Worm (Caenorhabditis elegans) whole organism, L4 larva: ENCODE data around the gene T02H6.4.

Source experiments
- ceh-62 ChIP-seq: sonication (generic microtip); optimal IDR thresholded peaks from 2 replicates; lab custom pipeline; 2017; ENCODE audit warnings: missing biosample characterization, missing genetic modification characterization
- dmd-9 ChIP-seq: fragments of 200-800 bp; sonication (Bioruptor generic); IDR thresholded peaks from 2 replicates; pipeline ENCODE4 v1.3.6; 2022; ENCODE audit warnings: missing genetic modification reagents, missing genetic modification characterization, missing compliant biosample characterization
- egl-27 ChIP-seq: sonication (generic microtip); optimal IDR thresholded peaks from 3 replicates; lab custom pipeline; 2017; ENCODE audit warnings: missing biosample characterization, missing genetic modification reagents, missing genetic modification characterization
- nhr-11 ChIP-seq: fragments of 150-350 bp; optimal IDR thresholded peaks from 2 replicates; lab custom pipeline; 2014; ENCODE audit warnings: missing biosample characterization, missing genetic modification characterization
- nhr-28 ChIP-seq: fragments of 150-350 bp; optimal IDR thresholded peaks from 2 replicates; lab custom pipeline; 2014; ENCODE audit warnings: missing biosample characterization, missing genetic modification characterization
- nhr-6 ChIP-seq: fragments of 150-350 bp; optimal IDR thresholded peaks from 2 replicates; lab custom pipeline; 2014; ENCODE audit warnings: missing biosample characterization, missing genetic modification characterization
- php-3 ChIP-seq: fragments of 200-800 bp; sonication (Bioruptor generic); IDR thresholded peaks from 2 replicates; pipeline ENCODE4 v1.3.6; 2022; ENCODE audit warnings: missing genetic modification reagents, missing genetic modification characterization, missing compliant biosample characterization
- unc-39 ChIP-seq: sonication (generic microtip); optimal IDR thresholded peaks from 2 replicates; lab custom pipeline; 2017; ENCODE audit warnings: missing biosample characterization, missing genetic modification characterization
- ztf-11 ChIP-seq: fragments of 150-350 bp; optimal IDR thresholded peaks from 2 replicates; lab custom pipeline; 2014; ENCODE audit warnings: missing biosample characterization, missing genetic modification characterization

ce11 chrII:682326-682725 is 7.5 kb upstream of the T02H6.4 start, which contains the start of gene T02H6.7:
- TF ChIP-seq ztf-11 (tag; lab: Kevin White, UChicago) = no peak
- TF ChIP-seq ceh-62 (tag; lab: Kevin White, UChicago) = no peak
- TF ChIP-seq egl-27 (tag; lab: Kevin White, UChicago) = no peak
- TF ChIP-seq nhr-28 (tag; lab: Kevin White, UChicago) = no peak
- TF ChIP-seq nhr-6 = no peak
- no peak for TF ChIP-seq unc-39 (tag; lab: Kevin White, UChicago)
- TF ChIP-seq php-3 = no peak
- no peak for TF ChIP-seq dmd-9
- TF ChIP-seq nhr-11 (tag; lab: Kevin White, UChicago) = no peak
